Fruit fly (Drosophila melanogaster) whole organism, pupa: Measurements from ENCODE around the gene Sdhaf3.
A peak's percentile ranks its signal among the peaks of the same experiment; 100 is the strongest.

Experiments used
- CG10348 ChIP-seq: fragments of 200-800 bp; sonication (Bioruptor generic); IDR thresholded peaks from 2 replicates; pipeline ENCODE4 v1.3.6; 2022; ENCODE audit warnings: missing biosample characterization, missing genetic modification characterization
- CG12605 ChIP-seq: fragments of 200-800 bp; sonication (Bioruptor generic); IDR thresholded peaks from 2 replicates; pipeline ENCODE4 v1.3.6; 2022; ENCODE audit warnings: missing biosample characterization, missing genetic modification characterization
- CG13204 ChIP-seq: fragments of 200-800 bp; sonication (Bioruptor generic); optimal IDR thresholded peaks from 2 replicates; lab custom pipeline; 2018; ENCODE audit warnings: missing biosample characterization, mild to moderate bottlenecking, missing genetic modification characterization, moderate library complexity
- CG14655 ChIP-seq: fragments of 200-800 bp; sonication (Bioruptor generic); optimal IDR thresholded peaks from 3 replicates; lab custom pipeline; 2017; ENCODE audit warnings: mild to moderate bottlenecking, missing biosample characterization, missing genetic modification reagents, missing genetic modification characterization
- CG15710 ChIP-seq: fragments of 200-800 bp; sonication (Bioruptor generic); optimal IDR thresholded peaks from 2 replicates; lab custom pipeline; 2018; ENCODE audit warnings: missing biosample characterization, mild to moderate bottlenecking, missing genetic modification characterization, moderate library complexity
- CG17806 ChIP-seq: fragments of 200-800 bp; sonication (Bioruptor generic); optimal IDR thresholded peaks from 2 replicates; lab custom pipeline; 2018; ENCODE audit warnings: missing biosample characterization, mild to moderate bottlenecking, missing genetic modification characterization, moderate library complexity
- CG32121 ChIP-seq: fragments of 200-800 bp; sonication (Bioruptor generic); IDR thresholded peaks from 2 replicates; pipeline ENCODE4 v1.3.6; 2022; ENCODE audit warnings: missing biosample characterization, missing genetic modification characterization
- CG34367 ChIP-seq: fragments of 200-800 bp; sonication (Bioruptor generic); optimal IDR thresholded peaks from 2 replicates; lab custom pipeline; 2018; ENCODE audit warnings: missing biosample characterization, mild to moderate bottlenecking, missing genetic modification characterization
- CG4496 ChIP-seq: fragments of 200-800 bp; sonication (Bioruptor generic); IDR thresholded peaks from 3 replicates; pipeline ENCODE4 v1.3.6; 2022; ENCODE audit warnings: missing biosample characterization, missing genetic modification characterization
- CG8159 ChIP-seq: fragments of 200-800 bp; sonication (Bioruptor generic); optimal IDR thresholded peaks from 3 replicates; lab custom pipeline; 2018; ENCODE audit warnings: missing biosample characterization, mild to moderate bottlenecking, missing genetic modification characterization, moderate library complexity
- CG8301 ChIP-seq: fragments of 200-800 bp; sonication (Bioruptor generic); optimal IDR thresholded peaks from 2 replicates; lab custom pipeline; 2018; ENCODE audit warnings: missing biosample characterization, mild to moderate bottlenecking, missing genetic modification characterization
- CG9948 ChIP-seq: fragments of 200-800 bp; sonication (Bioruptor generic); optimal IDR thresholded peaks from 2 replicates; lab custom pipeline; 2018; ENCODE audit warnings: missing biosample characterization, mild to moderate bottlenecking, missing genetic modification characterization, moderate library complexity
- D1 ChIP-seq: fragments of 200-800 bp; sonication (Bioruptor generic); optimal IDR thresholded peaks from 2 replicates; lab custom pipeline; 2018; ENCODE audit warnings: missing biosample characterization, mild to moderate bottlenecking, missing genetic modification characterization, moderate library complexity
- EcR ChIP-seq: fragments of 200-800 bp; sonication (Bioruptor generic); optimal IDR thresholded peaks from 3 replicates; lab custom pipeline; 2019; ENCODE audit warnings: missing biosample characterization, missing genetic modification characterization, mild to moderate bottlenecking, moderate library complexity, missing genetic modification reagents
- Ets98B ChIP-seq: fragments of 200-800 bp; sonication (Bioruptor generic); IDR thresholded peaks from 2 replicates; pipeline ENCODE4 v1.3.6; 2022; ENCODE audit warnings: missing biosample characterization, missing genetic modification characterization
- Pif1A ChIP-seq: fragments of 200-800 bp; sonication (Bioruptor generic); optimal IDR thresholded peaks from 3 replicates; lab custom pipeline; 2016; ENCODE audit warnings: missing biosample characterization, missing genetic modification characterization
- Pif1B ChIP-seq: fragments of 200-800 bp; sonication (Bioruptor generic); optimal IDR thresholded peaks from 3 replicates; lab custom pipeline; 2016; ENCODE audit warnings: missing biosample characterization, missing genetic modification characterization
- Snoo ChIP-seq: fragments of 200-800 bp; sonication (Bioruptor generic); optimal IDR thresholded peaks from 3 replicates; lab custom pipeline; 2017; ENCODE audit warnings: missing biosample characterization, mild to moderate bottlenecking, missing genetic modification characterization, inconsistent platforms
- fd96Ca ChIP-seq: fragments of 200-800 bp; sonication (Bioruptor generic); IDR thresholded peaks from 3 replicates; pipeline ENCODE4 v1.3.6; 2022; ENCODE audit warnings: missing biosample characterization, missing genetic modification characterization
- gl ChIP-seq: fragments of 200-800 bp; sonication (Bioruptor generic); optimal IDR thresholded peaks from 2 replicates; lab custom pipeline; 2018; ENCODE audit warnings: missing biosample characterization, mild to moderate bottlenecking, missing genetic modification characterization
- rn ChIP-seq: fragments of 200-800 bp; sonication (Bioruptor generic); IDR thresholded peaks from 2 replicates; pipeline ENCODE4 v1.3.6; 2022; ENCODE audit warnings: missing biosample characterization, missing genetic modification characterization

The Sdhaf3 gene

dm6 chr3R:16498859-16499258, 16.6 kb upstream of the Sdhaf3 start, which contains the start of gene Gr89a:
TSS of gene Gr89a (minus strand) at chr3R:16498959.
- TF ChIP-seq CG15710 (tag; lab: Kevin White, UChicago) (no peak), CG13204 (GFP tag; lab: Kevin White, UChicago) (no peak), Pif1B (GFP tag; lab: Kevin White, UChicago) (no peak), CG9948 (no peak), rn (GFP tag; lab: Robert Waterston, UW) (no peak), CG8159 (tag; lab: Kevin White, UChicago) (no peak), EcR (GFP tag; lab: Kevin White, UChicago) (no peak), CG32121 (GFP tag; lab: Robert Waterston, UW) (no peak), CG4496 (GFP tag; lab: Robert Waterston, UW) (no peak), Snoo (tag; lab: Kevin White, UChicago) (no peak), CG8301 (tag; lab: Kevin White, UChicago) (no peak), CG14655 (GFP tag; lab: Kevin White, UChicago) (no peak), Ets98B (GFP tag; lab: Robert Waterston, UW) (no peak)

dm6 chr3R:16497379-16497778, 15.1 kb upstream of the Sdhaf3 start:
- TF ChIP-seq CG9948 (peak; percentile 60), CG10348 (GFP tag; lab: Robert Waterston, UW) (no peak), CG13204 (GFP tag; lab: Kevin White, UChicago) (no peak), CG15710 (tag; lab: Kevin White, UChicago) (peak; percentile 57), CG4496 (GFP tag; lab: Robert Waterston, UW) (peak; percentile 90), EcR (GFP tag; lab: Kevin White, UChicago) (no peak), CG8301 (tag; lab: Kevin White, UChicago) (peak; percentile 72), Snoo (tag; lab: Kevin White, UChicago) (peak; percentile 56), Ets98B (GFP tag; lab: Robert Waterston, UW) (peak; percentile 87), fd96Ca (peak; percentile 32; the same call in 1 of the 3 replicates), CG8159 (tag; lab: Kevin White, UChicago) (peak; percentile 69), CG12605 (peak; percentile 84), CG32121 (GFP tag; lab: Robert Waterston, UW) (peak; percentile 84), CG17806 (tag; lab: Kevin White, UChicago) (peak; percentile 74), D1 (peak; percentile 10), rn (GFP tag; lab: Robert Waterston, UW) (peak; percentile 65), Pif1A (GFP tag; lab: Kevin White, UChicago) (peak; percentile 52), Pif1B (GFP tag; lab: Kevin White, UChicago) (peak; percentile 49), gl (tag; lab: Kevin White, UChicago) (peak; percentile 8), CG34367 (peak; percentile 63), CG14655 (GFP tag; lab: Kevin White, UChicago) (peak; percentile 78)

dm6 chr3R:16496209-16496608, 14.0 kb upstream of the Sdhaf3 start:
- peak; percentile 74; the same call in 2 of the 3 replicates for TF ChIP-seq fd96Ca
- peak; percentile 92 for TF ChIP-seq CG14655 (GFP tag; lab: Kevin White, UChicago)
- TF ChIP-seq CG13204 (GFP tag; lab: Kevin White, UChicago) = no peak
- TF ChIP-seq Pif1B (GFP tag; lab: Kevin White, UChicago) = peak; percentile 67
- TF ChIP-seq CG12605 = peak; percentile 63
- TF ChIP-seq CG8301 (tag; lab: Kevin White, UChicago) = peak; percentile 92
- TF ChIP-seq CG15710 (tag; lab: Kevin White, UChicago) = no peak
- peak; percentile 76 for TF ChIP-seq CG32121 (GFP tag; lab: Robert Waterston, UW)
- peak; percentile 71 for TF ChIP-seq Ets98B (GFP tag; lab: Robert Waterston, UW)
- TF ChIP-seq rn (GFP tag; lab: Robert Waterston, UW) = 0 out of 2 replicates have a peak, but pooled peaks have one; percentile 41
- TF ChIP-seq CG4496 (GFP tag; lab: Robert Waterston, UW) = peak; percentile 67; the same call in 2 of the 3 replicates
- TF ChIP-seq CG34367 = peak; percentile 47
- TF ChIP-seq D1 = no peak
- peak; percentile 42 for TF ChIP-seq CG8159 (tag; lab: Kevin White, UChicago)
- peak; percentile 30 for TF ChIP-seq CG17806 (tag; lab: Kevin White, UChicago)
- no peak for TF ChIP-seq gl (tag; lab: Kevin White, UChicago)
- TF ChIP-seq CG10348 (GFP tag; lab: Robert Waterston, UW) = no peak
- no peak for TF ChIP-seq EcR (GFP tag; lab: Kevin White, UChicago)
- peak; percentile 68 for TF ChIP-seq Pif1A (GFP tag; lab: Kevin White, UChicago)
- no peak for TF ChIP-seq Snoo (tag; lab: Kevin White, UChicago)
- TF ChIP-seq CG9948 = no peak

- peak; percentile 16; the same call in 1 of the 2 replicates for TF ChIP-seq Ets98B (GFP tag; lab: Robert Waterston, UW)
- no peak for TF ChIP-seq CG10348 (GFP tag; lab: Robert Waterston, UW)
- TF ChIP-seq D1 = no peak
- peak; percentile 4 for TF ChIP-seq CG14655 (GFP tag; lab: Kevin White, UChicago)
Measured at dm6 chr3R:16495322-16495721, 13.1 kb upstream of the Sdhaf3 start, which contains the start of gene Cad89D. TSS of gene Cad89D (minus strand) at chr3R:16495422.

dm6 chr3R:16485487-16486233, 3.4 kb upstream of the Sdhaf3 start:
- TF ChIP-seq CG32121 (GFP tag; lab: Robert Waterston, UW) = no peak
- TF ChIP-seq CG9948 = no peak
- no peak for TF ChIP-seq gl (tag; lab: Kevin White, UChicago)
- peak; percentile 46 for TF ChIP-seq Ets98B (GFP tag; lab: Robert Waterston, UW)
- TF ChIP-seq CG8301 (tag; lab: Kevin White, UChicago) = peak; percentile 77
